Worm (Caenorhabditis elegans): ENCODE measurements around the gene srz-100.

- no peak for TF ChIP-seq T26A5.8 (tag; optimal IDR thresholded peaks at IDR 0.05)
- no peak for TF ChIP-seq F49E8.2 (tag; optimal IDR thresholded peaks at IDR 0.05; ENCODE audit: insufficient read depth)
- no peak for TF ChIP-seq hmg-20 (GFP tag; IDR thresholded peaks at IDR 0.05)
- no peak for TF ChIP-seq madf-8 (GFP tag; conservative IDR thresholded peaks at IDR 0.05)
Measured at ce11 chrV:16694538-16694937, 37.2 kb upstream of the srz-100 start, which contains the start of gene srz-101.

Data from whole organism, young adult.